Fruit fly (Drosophila melanogaster) whole organism, embryonic: ENCODE results near the gene CG15336.

Source experiments
- ATbp ChIP-seq: fragments of 200-800 bp; sonication (Bioruptor generic); optimal IDR thresholded peaks from 2 replicates; lab custom pipeline; 2017; ENCODE audit warnings: missing biosample characterization, mild to moderate bottlenecking, missing genetic modification characterization, missing genetic modification reagents
- CG10462 ChIP-seq: fragments of 200-800 bp; sonication (Bioruptor generic); optimal IDR thresholded peaks from 2 replicates; lab custom pipeline; 2016; ENCODE audit warnings: missing biosample characterization, missing genetic modification characterization
- CG10979 ChIP-seq: fragments of 200-800 bp; sonication (Bioruptor generic); optimal IDR thresholded peaks from 2 replicates; lab custom pipeline; 2018; ENCODE audit warnings: missing biosample characterization, mild to moderate bottlenecking, missing genetic modification characterization, moderate library complexity
- CG11247 ChIP-seq: fragments of 200-800 bp; sonication (Bioruptor generic); IDR thresholded peaks from 2 replicates; pipeline ENCODE4 v1.3.6; 2022; ENCODE audit warnings: missing biosample characterization, missing genetic modification characterization
- CG11695 ChIP-seq: fragments of 200-800 bp; sonication (Bioruptor generic); IDR thresholded peaks from 3 replicates; pipeline ENCODE4 v1.3.6; 2022; ENCODE audit warnings: missing biosample characterization, missing genetic modification characterization
- CG12659 ChIP-seq: fragments of 200-800 bp; sonication (Bioruptor generic); optimal IDR thresholded peaks from 3 replicates; lab custom pipeline; 2017; ENCODE audit warnings: mild to moderate bottlenecking, missing biosample characterization, missing genetic modification reagents, missing genetic modification characterization
- CG13296 ChIP-seq: fragments of 200-800 bp; sonication (Bioruptor generic); optimal IDR thresholded peaks from 3 replicates; lab custom pipeline; 2018; ENCODE audit warnings: missing biosample characterization, mild to moderate bottlenecking, missing genetic modification characterization
- CG15514 ChIP-seq: fragments of 200-800 bp; sonication (Bioruptor generic); optimal IDR thresholded peaks from 3 replicates; lab custom pipeline; 2017; ENCODE audit warnings: missing biosample characterization, missing genetic modification characterization, mild to moderate bottlenecking, moderate library complexity, missing genetic modification reagents
- CG15601 ChIP-seq: fragments of 200-800 bp; sonication (Bioruptor generic); optimal IDR thresholded peaks from 3 replicates; lab custom pipeline; 2019; ENCODE audit warnings: missing biosample characterization, mild to moderate bottlenecking, missing genetic modification characterization, moderate library complexity
- CG16863 ChIP-seq: fragments of 200-800 bp; sonication (Bioruptor generic); optimal IDR thresholded peaks from 3 replicates; lab custom pipeline; 2016; ENCODE audit warnings: missing biosample characterization, missing genetic modification characterization
- CG17385 ChIP-seq: fragments of 200-800 bp; sonication (Bioruptor generic); optimal IDR thresholded peaks from 3 replicates; lab custom pipeline; 2018; ENCODE audit warnings: missing biosample characterization, mild to moderate bottlenecking, missing genetic modification characterization
- CG17802 ChIP-seq: fragments of 200-800 bp; sonication (Bioruptor generic); optimal IDR thresholded peaks from 2 replicates; lab custom pipeline; 2018; ENCODE audit warnings: missing biosample characterization, mild to moderate bottlenecking, missing genetic modification characterization, moderate library complexity
- CG2116 ChIP-seq: fragments of 200-800 bp; sonication (Bioruptor generic); optimal IDR thresholded peaks from 3 replicates; lab custom pipeline; 2018; ENCODE audit warnings: missing biosample characterization, mild to moderate bottlenecking, missing genetic modification characterization
- CG2129 ChIP-seq: fragments of 200-800 bp; sonication (Bioruptor generic); IDR thresholded peaks from 2 replicates; pipeline ENCODE4 v1.3.6; 2022; ENCODE audit warnings: missing biosample characterization, missing genetic modification characterization; ENCODE audit not compliant: partially characterized antibody
- CG32772 ChIP-seq: fragments of 200-800 bp; sonication (Bioruptor generic); IDR thresholded peaks from 2 replicates; pipeline ENCODE4 v1.3.6; 2022; ENCODE audit warnings: missing biosample characterization, missing genetic modification characterization
- CG3726 ChIP-seq: fragments of 200-800 bp; sonication (Bioruptor generic); IDR thresholded peaks from 3 replicates; pipeline ENCODE4, ENCODE4 v1.3.6; 2022; ENCODE audit warnings: missing biosample characterization, missing genetic modification characterization
- CG4424 ChIP-seq: fragments of 200-800 bp; sonication (Bioruptor generic); optimal IDR thresholded peaks from 3 replicates; lab custom pipeline; 2016; ENCODE audit warnings: missing biosample characterization, missing genetic modification characterization
- CG5953 ChIP-seq: fragments of 200-800 bp; sonication (Bioruptor generic); IDR thresholded peaks from 2 replicates; pipeline ENCODE4 v1.3.6; 2022; ENCODE audit warnings: missing biosample characterization, missing genetic modification characterization
- CG6683 ChIP-seq: fragments of 200-800 bp; sonication (Bioruptor generic); optimal IDR thresholded peaks from 2 replicates; lab custom pipeline; 2017; ENCODE audit warnings: missing biosample characterization, mild to moderate bottlenecking, missing genetic modification characterization, missing genetic modification reagents
- CG6854 ChIP-seq: fragments of 200-800 bp; sonication (Bioruptor generic); optimal IDR thresholded peaks from 3 replicates; lab custom pipeline; 2017; ENCODE audit warnings: missing biosample characterization, mild to moderate bottlenecking, missing genetic modification characterization
- CG8089 ChIP-seq: fragments of 200-800 bp; sonication (Bioruptor generic); optimal IDR thresholded peaks from 3 replicates; lab custom pipeline; 2016; ENCODE audit warnings: missing biosample characterization, missing genetic modification characterization
- CG8924 ChIP-seq: fragments of 200-800 bp; optimal IDR thresholded peaks from 3 replicates; lab custom pipeline; 2019; ENCODE audit warnings: missing biosample characterization, mild to moderate bottlenecking, missing genetic modification characterization, moderate library complexity
- Camta ChIP-seq: fragments of 200-800 bp; sonication (Bioruptor generic); optimal IDR thresholded peaks from 2 replicates; lab custom pipeline; 2016; ENCODE audit warnings: missing biosample characterization, missing genetic modification characterization
- D19A ChIP-seq: fragments of 200-800 bp; optimal IDR thresholded peaks from 3 replicates; lab custom pipeline; 2019; ENCODE audit warnings: missing biosample characterization, mild to moderate bottlenecking, missing genetic modification characterization, moderate library complexity
- H2.0 ChIP-seq: fragments of 200-800 bp; sonication (Bioruptor generic); IDR thresholded peaks from 2 replicates; pipeline ENCODE4 v1.3.6; 2022; ENCODE audit warnings: missing biosample characterization, missing genetic modification characterization
- Oli ChIP-seq: fragments of 200-800 bp; sonication (Bioruptor generic); optimal IDR thresholded peaks from 2 replicates; lab custom pipeline; 2018; ENCODE audit warnings: missing biosample characterization, mild to moderate bottlenecking, missing genetic modification characterization, moderate library complexity
- Usf ChIP-seq: fragments of 200-800 bp; sonication (Bioruptor generic); optimal IDR thresholded peaks from 2 replicates; lab custom pipeline; 2017; ENCODE audit warnings: missing genotype, missing biosample characterization, missing genetic modification characterization
- Vsx1 ChIP-seq: fragments of 200-800 bp; sonication (Bioruptor generic); optimal IDR thresholded peaks from 2 replicates; lab custom pipeline; 2017; ENCODE audit warnings: missing biosample characterization, mild to moderate bottlenecking, missing genetic modification characterization, missing genetic modification reagents
- ab ChIP-seq: fragments of 200-800 bp; sonication (Bioruptor generic); optimal IDR thresholded peaks from 2 replicates; lab custom pipeline; 2016; ENCODE audit warnings: missing biosample characterization, missing genetic modification characterization
- bsh ChIP-seq, 2 experiments: fragments of 200-800 bp; sonication (Bioruptor generic); optimal IDR thresholded peaks; 2 replicates each; lab custom pipeline; 2017 to 2018; ENCODE audit warnings: mild to moderate bottlenecking in 2 of 2, missing biosample characterization in 2 of 2, missing genetic modification characterization in 2 of 2, moderate library complexity in 1 of 2
- cato ChIP-seq: fragments of 200-800 bp; sonication (Bioruptor generic); optimal IDR thresholded peaks from 2 replicates; lab custom pipeline; 2016; ENCODE audit warnings: missing biosample characterization, missing genetic modification characterization, borderline replicate concordance
- croc ChIP-seq: fragments of 200-800 bp; sonication (Bioruptor generic); conservative IDR thresholded peaks from 3 replicates; pipeline ENCODE4 v1.3.6; 2022; ENCODE audit warnings: missing biosample characterization, missing genetic modification characterization
- crol ChIP-seq: fragments of 200-800 bp; sonication (Bioruptor generic); IDR thresholded peaks from 2 replicates; pipeline ENCODE4 v1.3.6; 2022; ENCODE audit warnings: missing biosample characterization, missing genetic modification characterization
- dm ChIP-seq: fragments of 200-800 bp; sonication (Bioruptor generic); optimal IDR thresholded peaks from 3 replicates; lab custom pipeline; 2016; ENCODE audit warnings: missing biosample characterization, missing genetic modification characterization
- hb ChIP-seq: fragments of 200-800 bp; sonication (Bioruptor generic); IDR thresholded peaks from 3 replicates; pipeline ENCODE4 v1.3.6; 2022; ENCODE audit warnings: missing biosample characterization, missing genetic modification characterization; ENCODE audit not compliant: partially characterized antibody
- jigr1 ChIP-seq: fragments of 200-800 bp; sonication (Bioruptor generic); IDR thresholded peaks from 3 replicates; pipeline ENCODE4 v1.3.6; 2022; ENCODE audit warnings: missing biosample characterization, missing genetic modification characterization
- maf-S ChIP-seq: fragments of 200-800 bp; sonication (Bioruptor generic); optimal IDR thresholded peaks from 2 replicates; lab custom pipeline; 2016; ENCODE audit warnings: missing biosample characterization, missing genetic modification characterization
- odd ChIP-seq: fragments of 200-800 bp; sonication (Bioruptor generic); optimal IDR thresholded peaks from 2 replicates; lab custom pipeline; 2017; ENCODE audit warnings: missing biosample characterization, mild to moderate bottlenecking, missing genetic modification characterization
- pan ChIP-seq, 4 experiments: fragments of >200 bp in 3 of 4; fragments of 200-800 bp in 1 of 4; sonication (Bioruptor generic) in 1 of 4; optimal IDR thresholded peaks in 3 of 4; IDR thresholded peaks in 1 of 4; 2 replicates each; pipeline versions ENCODE4 v1.3.6 to Lab custom; 2017 to 2022; ENCODE audit warnings: missing biosample characterization in 2 of 4, missing genetic modification characterization in 2 of 4, mixed read lengths in 1 of 4
- peb ChIP-seq: fragments of 200-800 bp; sonication (Bioruptor generic); IDR thresholded peaks from 2 replicates; pipeline ENCODE4 v1.3.6; 2022; ENCODE audit warnings: missing biosample characterization, missing genetic modification characterization
- psq ChIP-seq: fragments of 200-800 bp; sonication (Bioruptor generic); optimal IDR thresholded peaks from 2 replicates; lab custom pipeline; 2017; ENCODE audit warnings: missing biosample characterization, missing genetic modification characterization
- pum ChIP-seq: fragments of 200-800 bp; sonication (Bioruptor generic); optimal IDR thresholded peaks from 2 replicates; lab custom pipeline; 2016; ENCODE audit warnings: missing biosample characterization, missing genetic modification characterization
- run ChIP-seq: fragments of 200-800 bp; sonication (Bioruptor generic); optimal IDR thresholded peaks from 3 replicates; lab custom pipeline; 2018; ENCODE audit warnings: missing biosample characterization, mild to moderate bottlenecking, missing genetic modification characterization
- sc ChIP-seq, 3 experiments: fragments of >200 bp in 2 of 3; fragments of 200-800 bp in 1 of 3; sonication (Bioruptor generic) in 1 of 3; optimal IDR thresholded peaks; 2 replicates in 2 of 3; 3 replicates in 1 of 3; lab custom pipeline; 2017; ENCODE audit warnings: mild to moderate bottlenecking in 1 of 3, missing biosample characterization in 1 of 3, missing genetic modification characterization in 1 of 3, missing genetic modification reagents in 1 of 3
- sd ChIP-seq: fragments of 200-800 bp; sonication (Bioruptor generic); optimal IDR thresholded peaks from 3 replicates; lab custom pipeline; 2018; ENCODE audit warnings: missing biosample characterization, mild to moderate bottlenecking, missing genetic modification characterization, moderate library complexity
- shn ChIP-seq: fragments of 200-800 bp; sonication (Bioruptor generic); optimal IDR thresholded peaks from 3 replicates; lab custom pipeline; 2016; ENCODE audit warnings: missing biosample characterization, missing genetic modification characterization
- twi ChIP-seq: fragments of 200-800 bp; optimal IDR thresholded peaks from 2 replicates; lab custom pipeline; 2019; ENCODE audit warnings: missing biosample characterization, mild to moderate bottlenecking, missing genetic modification characterization, moderate library complexity
- zf30C ChIP-seq: fragments of 200-800 bp; sonication (Bioruptor generic); optimal IDR thresholded peaks from 3 replicates; lab custom pipeline; 2018; ENCODE audit warnings: missing biosample characterization, mild to moderate bottlenecking, missing genetic modification characterization
- zfh1 ChIP-seq: fragments of 200-800 bp; sonication (Bioruptor generic); IDR thresholded peaks from 3 replicates; pipeline ENCODE4 v1.3.6; 2022; ENCODE audit warnings: missing biosample characterization, missing genetic modification characterization

CG15336 gene

DNA sequence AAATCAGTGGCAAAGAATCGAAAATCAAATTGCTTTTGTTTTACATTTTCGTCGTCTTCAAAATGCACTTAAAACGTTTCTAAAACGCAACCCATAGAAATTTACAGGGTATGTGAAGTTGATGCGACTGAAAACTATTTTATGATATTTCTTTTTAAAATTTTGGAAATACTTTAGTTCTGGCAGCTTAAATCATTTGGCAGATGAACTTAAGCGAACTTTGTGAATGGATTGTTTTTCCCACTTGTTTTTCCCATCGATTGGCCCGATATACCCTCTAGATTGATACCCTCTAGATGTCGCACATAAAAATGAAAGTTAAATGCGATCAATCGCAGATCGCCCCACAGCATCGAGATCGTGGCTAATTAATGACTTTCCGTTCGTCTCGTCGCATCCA, 21.6 kb upstream of the CG15336 start (continued):
- TF ChIP-seq CG2129 (GFP tag; lab: Robert Waterston, UW) = no peak
- TF ChIP-seq zf30C = no peak
- TF ChIP-seq maf-S = peak; percentile 6
- no peak for TF ChIP-seq hb
- peak; percentile 55 for TF ChIP-seq CG16863
- TF ChIP-seq sc (optimal IDR thresholded peaks at IDR 0.05; lab: Kevin White, UChicago) = no peak
- TF ChIP-seq sc (GFP tag; optimal IDR thresholded peaks at IDR 0.05; lab: Kevin White, UChicago) = peak; percentile 54
- TF ChIP-seq CG32772 (GFP tag; lab: Robert Waterston, UW) = peak; percentile 71
- TF ChIP-seq CG11695 (GFP tag; lab: Robert Waterston, UW) = no peak
- peak; percentile 73 for TF ChIP-seq CG15601 (tag; lab: Kevin White, UChicago)
- TF ChIP-seq CG17385 (GFP tag; lab: Kevin White, UChicago) = peak; percentile 45
- TF ChIP-seq CG6854 (GFP tag; lab: Kevin White, UChicago) = no peak
- TF ChIP-seq CG5953 (GFP tag; lab: Robert Waterston, UW) = no peak
- peak; percentile 21 for TF ChIP-seq shn (GFP tag; lab: Kevin White, UChicago)
- peak; percentile 83 for TF ChIP-seq ATbp (GFP tag; lab: Kevin White, UChicago)
- TF ChIP-seq CG4424 (GFP tag; lab: Kevin White, UChicago) = peak; percentile 69
- no peak for TF ChIP-seq dm
- peak; percentile 35 for TF ChIP-seq Camta (GFP tag; lab: Kevin White, UChicago)
- no peak for TF ChIP-seq odd (GFP tag; lab: Kevin White, UChicago)
- peak; percentile 42 for TF ChIP-seq cato
- TF ChIP-seq crol (GFP tag; lab: Robert Waterston, UW) = no peak
- peak; percentile 80 for TF ChIP-seq CG10979
- TF ChIP-seq CG15514 (GFP tag; lab: Kevin White, UChicago) = no peak
- no peak for TF ChIP-seq H2.0
- no peak for TF ChIP-seq Usf (GFP tag; lab: Kevin White, UChicago)
- peak; percentile 26 for TF ChIP-seq CG10462 (GFP tag; lab: Kevin White, UChicago)
- TF ChIP-seq sd (tag; lab: Kevin White, UChicago) = peak; percentile 9
- peak; percentile 37; the same call in 1 of the 3 replicates for TF ChIP-seq jigr1 (GFP tag; lab: Robert Waterston, UW)
- TF ChIP-seq CG11247 = no peak
- peak; percentile 11 for TF ChIP-seq CG12659
- TF ChIP-seq CG3726 (GFP tag; lab: Robert Waterston, UW) = peak; percentile 54; the same call in 1 of the 3 replicates
- TF ChIP-seq bsh (GFP tag; optimal IDR thresholded peaks at IDR 0.05; lab: Kevin White, UChicago) = peak in 1 of 2 experiments; percentile 88
- peak; percentile 42 for TF ChIP-seq pum (GFP tag; lab: Kevin White, UChicago)
- peak; percentile 50 for TF ChIP-seq CG2116
- no peak for TF ChIP-seq Vsx1 (GFP tag; lab: Kevin White, UChicago)
- TF ChIP-seq CG17802 = peak; percentile 28
- 0 out of 2 replicates have a peak, but pooled peaks have one; percentile 25 for TF ChIP-seq peb (GFP tag; lab: Robert Waterston, UW)
- peak; percentile 66 for TF ChIP-seq D19A (tag; lab: Kevin White, UChicago)
- no peak for TF ChIP-seq run
- no peak for TF ChIP-seq ab (GFP tag; lab: Kevin White, UChicago)
- peak; percentile 23 for TF ChIP-seq CG8089
- no peak for TF ChIP-seq CG6683
- peak; percentile 6 for TF ChIP-seq psq (GFP tag; lab: Kevin White, UChicago)
- no peak for TF ChIP-seq pan (optimal IDR thresholded peaks at IDR 0.05; lab: Kevin White, UChicago)
- TF ChIP-seq pan (GFP tag; optimal IDR thresholded peaks at IDR 0.05 in 1 of 2, IDR thresholded peaks at IDR 0.05 in 1 of 2) = peak in 1 of 2 experiments; percentile 58
- TF ChIP-seq twi (tag; lab: Kevin White, UChicago) = peak; percentile 13
- TF ChIP-seq CG13296 (GFP tag; lab: Kevin White, UChicago) = no peak
- TF ChIP-seq Oli (tag; lab: Kevin White, UChicago) = peak; percentile 68
- TF ChIP-seq CG8924 (tag; lab: Kevin White, UChicago) = peak; percentile 67
- peak; percentile 52; the same call in 2 of the 3 replicates for TF ChIP-seq croc (GFP tag; lab: Robert Waterston, UW)
- peak; percentile 82 for TF ChIP-seq zfh1 (GFP tag; lab: Robert Waterston, UW)
